Worm (Caenorhabditis elegans) whole organism, L1 larva: ENCODE results near the gene moc-5.

ENCODE experiments used
- C04F5.9 ChIP-seq: sonication (generic microtip); optimal IDR thresholded peaks from 2 replicates; lab custom pipeline; 2016; ENCODE audit warnings: missing genetic modification characterization, missing compliant biosample characterization
- C16A3.4 ChIP-seq: fragments of 150-350 bp; optimal IDR thresholded peaks from 2 replicates; lab custom pipeline; 2014; ENCODE audit warnings: missing biosample characterization, missing genetic modification characterization
- Y116A8C.19 ChIP-seq: sonication (generic microtip); optimal IDR thresholded peaks from 2 replicates; lab custom pipeline; 2016; ENCODE audit warnings: missing compliant biosample characterization, missing genetic modification characterization, borderline replicate concordance
- aha-1 ChIP-seq: fragments of 150-350 bp; optimal IDR thresholded peaks from 2 replicates; lab custom pipeline; 2014; ENCODE audit warnings: missing biosample characterization, missing genetic modification characterization
- aly-2 ChIP-seq: fragments of 150-350 bp; optimal IDR thresholded peaks from 2 replicates; lab custom pipeline; 2014; ENCODE audit warnings: missing biosample characterization, missing genetic modification characterization
- blmp-1 ChIP-seq: fragments of 150-350 bp; optimal IDR thresholded peaks from 2 replicates; lab custom pipeline; 2014; ENCODE audit warnings: missing biosample characterization, missing genetic modification characterization
- ceh-63 ChIP-seq: fragments of 200-800 bp; sonication (Bioruptor generic); optimal IDR thresholded peaks from 2 replicates; lab custom pipeline; 2018; ENCODE audit warnings: mild to moderate bottlenecking, missing genetic modification characterization, missing compliant biosample characterization
- ceh-82 ChIP-seq, 3 experiments: fragments of 150-350 bp in 1 of 3; sonication (generic microtip) in 2 of 3; optimal IDR thresholded peaks; 2 replicates each; lab custom pipeline; 2014 to 2017; ENCODE audit warnings: missing biosample characterization in 3 of 3, missing genetic modification characterization in 3 of 3
- ces-1 ChIP-seq: fragments of 150-350 bp; optimal IDR thresholded peaks from 2 replicates; lab custom pipeline; 2014; ENCODE audit warnings: missing biosample characterization, missing genetic modification reagents, missing genetic modification characterization
- dpl-1 ChIP-seq, 3 experiments: fragments of 150-350 bp in 2 of 3; sonication (generic microtip) in 1 of 3; optimal IDR thresholded peaks; 2 replicates each; lab custom pipeline; 2014 to 2017; ENCODE audit warnings: missing biosample characterization in 3 of 3, missing genetic modification characterization in 3 of 3, missing genetic modification reagents in 3 of 3
- dsc-1 ChIP-seq: sonication (generic microtip); optimal IDR thresholded peaks from 2 replicates; lab custom pipeline; 2016; ENCODE audit warnings: mild to moderate bottlenecking, missing genetic modification characterization, missing compliant biosample characterization
- efl-1 ChIP-seq, 4 experiments: fragments of 150-350 bp; optimal IDR thresholded peaks in 3 of 4; peaks in 1 of 4; 1 replicate in 1 of 4; 2 replicates in 3 of 4; lab custom pipeline; 2014; ENCODE audit warnings: missing biosample characterization in 2 of 4, missing genetic modification characterization in 2 of 4, missing genetic modification reagents in 2 of 4
- elt-2 ChIP-seq: sonication (generic microtip); optimal IDR thresholded peaks from 2 replicates; lab custom pipeline; 2016; ENCODE audit warnings: missing genetic modification characterization, mild to moderate bottlenecking, inconsistent platforms, missing compliant biosample characterization, missing genetic modification reagents
- elt-3 ChIP-seq, 6 experiments: fragments of 150-350 bp in 1 of 6; sonication (generic microtip); optimal IDR thresholded peaks; 2 replicates each; lab custom pipeline; 2017 to 2018; ENCODE audit warnings: missing biosample characterization in 6 of 6, missing genetic modification characterization in 6 of 6, inconsistent platforms in 1 of 6
- fkh-4 ChIP-seq: sonication (generic microtip); optimal IDR thresholded peaks from 2 replicates; lab custom pipeline; 2016; ENCODE audit warnings: missing compliant biosample characterization, missing genetic modification characterization, borderline replicate concordance
- fkh-8 ChIP-seq: sonication (generic microtip); optimal IDR thresholded peaks from 2 replicates; lab custom pipeline; 2016; ENCODE audit warnings: mild to moderate bottlenecking, missing genetic modification characterization, missing compliant biosample characterization
- hlh-17 ChIP-seq: fragments of 200-800 bp; sonication (Bioruptor generic); optimal IDR thresholded peaks from 2 replicates; lab custom pipeline; 2018; ENCODE audit warnings: missing genetic modification characterization, mild to moderate bottlenecking, missing compliant biosample characterization, moderate library complexity, borderline replicate concordance
- hlh-4 ChIP-seq: sonication (generic microtip); optimal IDR thresholded peaks from 2 replicates; lab custom pipeline; 2016; ENCODE audit warnings: mild to moderate bottlenecking, missing genetic modification characterization, missing compliant biosample characterization
- hpl-2 ChIP-seq: fragments of 150-350 bp; optimal IDR thresholded peaks from 2 replicates; lab custom pipeline; 2014; ENCODE audit warnings: missing biosample characterization, missing genetic modification reagents, missing genetic modification characterization
- lin-13 ChIP-seq: fragments of 150-350 bp; optimal IDR thresholded peaks from 2 replicates; lab custom pipeline; 2014; ENCODE audit warnings: missing biosample characterization, missing genetic modification reagents, missing genetic modification characterization
- lin-14 ChIP-seq: fragments of 200-800 bp; sonication (Bioruptor generic); optimal IDR thresholded peaks from 2 replicates; lab custom pipeline; 2018; ENCODE audit warnings: mild to moderate bottlenecking, missing genetic modification characterization, moderate library complexity, missing compliant biosample characterization
- lin-35 ChIP-seq, 2 experiments: fragments of 150-350 bp; optimal IDR thresholded peaks; 2 replicates each; lab custom pipeline; 2014; ENCODE audit warnings: missing biosample characterization in 2 of 2, missing genetic modification characterization in 2 of 2, missing genetic modification reagents in 2 of 2
- lin-39 ChIP-seq: fragments of 150-350 bp; optimal IDR thresholded peaks from 2 replicates; lab custom pipeline; 2014; ENCODE audit warnings: missing biosample characterization, missing genetic modification reagents, missing genetic modification characterization
- lir-3 ChIP-seq: sonication (generic microtip); optimal IDR thresholded peaks from 2 replicates; lab custom pipeline; 2016; ENCODE audit warnings: mild to moderate bottlenecking, missing genetic modification characterization, moderate library complexity, missing compliant biosample characterization; ENCODE audit not compliant: poor library complexity
- lsy-2 ChIP-seq, 2 experiments: fragments of 150-350 bp; optimal IDR thresholded peaks; 2 replicates each; lab custom pipeline; 2014; ENCODE audit warnings: missing biosample characterization in 2 of 2, missing genetic modification characterization in 2 of 2
- mdl-1 ChIP-seq, 2 experiments: fragments of 150-350 bp; optimal IDR thresholded peaks; 2 replicates each; lab custom pipeline; 2014 to 2017; ENCODE audit warnings: missing biosample characterization in 2 of 2, missing genetic modification characterization in 2 of 2, inconsistent platforms in 1 of 2
- mep-1 ChIP-seq: fragments of 150-350 bp; optimal IDR thresholded peaks from 2 replicates; lab custom pipeline; 2014; ENCODE audit warnings: missing biosample characterization, missing genetic modification characterization
- nhr-11 ChIP-seq: fragments of 150-350 bp; optimal IDR thresholded peaks from 2 replicates; lab custom pipeline; 2014; ENCODE audit warnings: missing biosample characterization, missing genetic modification characterization
- nhr-19 ChIP-seq: fragments of 200-800 bp; sonication (Bioruptor generic); conservative IDR thresholded peaks from 2 replicates; pipeline ENCODE4 v1.3.6; 2022; ENCODE audit warnings: missing genetic modification characterization, missing compliant biosample characterization
- nhr-20 ChIP-seq: sonication (generic microtip); optimal IDR thresholded peaks from 2 replicates; lab custom pipeline; 2016; ENCODE audit warnings: mild to moderate bottlenecking, missing genetic modification characterization, missing compliant biosample characterization
- nhr-28 ChIP-seq: fragments of 150-350 bp; optimal IDR thresholded peaks from 2 replicates; lab custom pipeline; 2014; ENCODE audit warnings: missing biosample characterization, missing genetic modification characterization
- nhr-47 ChIP-seq: sonication (generic microtip); optimal IDR thresholded peaks from 2 replicates; lab custom pipeline; 2016; ENCODE audit warnings: mild to moderate bottlenecking, missing genetic modification characterization, moderate library complexity, missing compliant biosample characterization
- nhr-84 ChIP-seq: sonication (generic microtip); optimal IDR thresholded peaks from 2 replicates; lab custom pipeline; 2017; ENCODE audit warnings: missing biosample characterization, missing genetic modification characterization
- nhr-85 ChIP-seq: sonication (generic microtip); peaks from one replicate; lab custom pipeline; 2016; ENCODE audit warnings: missing genetic modification characterization, inconsistent platforms, missing compliant biosample characterization
- nhr-90 ChIP-seq: sonication (generic microtip); optimal IDR thresholded peaks from 2 replicates; lab custom pipeline; 2016; ENCODE audit warnings: mild to moderate bottlenecking, missing genetic modification characterization, missing compliant biosample characterization; ENCODE audit not compliant: poor library complexity
- pqm-1 ChIP-seq: sonication (generic microtip); optimal IDR thresholded peaks from 3 replicates; lab custom pipeline; 2017; ENCODE audit warnings: missing biosample characterization, missing genetic modification characterization
- rnt-1 ChIP-seq: sonication (generic microtip); optimal IDR thresholded peaks from 2 replicates; lab custom pipeline; 2016; ENCODE audit warnings: mild to moderate bottlenecking, missing genetic modification characterization, moderate library complexity, missing compliant biosample characterization
- skn-1 ChIP-seq: fragments of 150-350 bp; optimal IDR thresholded peaks from 2 replicates; lab custom pipeline; 2014; ENCODE audit warnings: missing biosample characterization, missing genetic modification characterization
- snu-23 ChIP-seq: sonication (generic microtip); optimal IDR thresholded peaks from 2 replicates; lab custom pipeline; 2016; ENCODE audit warnings: missing genetic modification characterization, missing compliant biosample characterization
- swsn-7 ChIP-seq: sonication (generic microtip); optimal IDR thresholded peaks from 2 replicates; lab custom pipeline; 2016; ENCODE audit warnings: missing genetic modification characterization, missing compliant biosample characterization
- tbx-2 ChIP-seq: sonication (generic microtip); optimal IDR thresholded peaks from 2 replicates; lab custom pipeline; 2016; ENCODE audit warnings: missing genetic modification characterization, missing compliant biosample characterization
- tlp-1 ChIP-seq: fragments of 150-350 bp; optimal IDR thresholded peaks from 2 replicates; lab custom pipeline; 2014; ENCODE audit warnings: missing biosample characterization, missing genetic modification characterization
- unc-130 ChIP-seq: fragments of 150-350 bp; optimal IDR thresholded peaks from 2 replicates; lab custom pipeline; 2017; ENCODE audit warnings: missing biosample characterization, missing genetic modification characterization, inconsistent platforms
- unc-30 ChIP-seq: sonication (generic microtip); optimal IDR thresholded peaks from 2 replicates; lab custom pipeline; 2017; ENCODE audit warnings: missing biosample characterization, missing genetic modification characterization
- vab-15 ChIP-seq: sonication (generic microtip); optimal IDR thresholded peaks from 2 replicates; lab custom pipeline; 2017; ENCODE audit warnings: missing genotype, mild to moderate bottlenecking, missing genetic modification characterization, missing compliant biosample characterization
- xbp-1 ChIP-seq: sonication (generic microtip); optimal IDR thresholded peaks from 2 replicates; lab custom pipeline; 2016; ENCODE audit warnings: missing genetic modification characterization, missing compliant biosample characterization

The moc-5 gene

ce11 chrX:9540464-9540863 lies 25.3 kb downstream of the moc-5 start (continued):
- peak in 1 of 6 experiments; percentile 6 for TF ChIP-seq elt-3 (tag; optimal IDR thresholded peaks at IDR 0.05; lab: Kevin White, UChicago)
- TF ChIP-seq xbp-1 (tag; lab: Kevin White, UChicago): no peak
- no peak for TF ChIP-seq Y116A8C.19 (tag; lab: Kevin White, UChicago)
- TF ChIP-seq aha-1 (tag; lab: Kevin White, UChicago): no peak
- TF ChIP-seq nhr-20 (tag; lab: Kevin White, UChicago): peak; percentile 68
- no peak for TF ChIP-seq unc-130 (tag; lab: Kevin White, UChicago)
- TF ChIP-seq lin-13 (GFP tag; lab: Kevin White, UChicago): no peak

ce11 chrX:9539294-9540030 lies 26.3 kb downstream of the moc-5 start, which contains the start of gene nuc-1:
Gene nuc-1, plus strand, starts transcription at chrX:9539905.
- TF ChIP-seq nhr-47 (tag; lab: Kevin White, UChicago): no peak
- no peak for TF ChIP-seq ceh-82 (tag; optimal IDR thresholded peaks at IDR 0.05; lab: Kevin White, UChicago)
- peak; percentile 38 for TF ChIP-seq tlp-1 (tag; lab: Kevin White, UChicago)
- no peak for TF ChIP-seq unc-30 (tag; lab: Kevin White, UChicago)
- TF ChIP-seq dpl-1 (GFP tag; optimal IDR thresholded peaks at IDR 0.05; lab: Kevin White, UChicago): no peak
- TF ChIP-seq nhr-20 (tag; lab: Kevin White, UChicago): no peak
- TF ChIP-seq elt-2 (tag; lab: Kevin White, UChicago): peak; percentile 75
- TF ChIP-seq ceh-63: no peak
- peak; percentile 13 for TF ChIP-seq lin-14
- TF ChIP-seq nhr-85: peak; percentile 53
- TF ChIP-seq nhr-28: no peak
- no peak for TF ChIP-seq nhr-19 (GFP tag; lab: Robert Waterston, UW)
- TF ChIP-seq nhr-84 (tag; lab: Kevin White, UChicago): no peak
- TF ChIP-seq vab-15 (tag; lab: Kevin White, UChicago): no peak
- no peak for TF ChIP-seq pqm-1
- TF ChIP-seq C04F5.9 (tag; lab: Kevin White, UChicago): no peak
- no peak for TF ChIP-seq blmp-1
- TF ChIP-seq efl-1 (optimal IDR thresholded peaks at IDR 0.05; lab: Kevin White, UChicago): no peak
- TF ChIP-seq efl-1 (GFP tag; optimal IDR thresholded peaks at IDR 0.05 in 1 of 2; lab: Kevin White, UChicago): peak in 1 of 2 experiments; percentile 69
- no peak for TF ChIP-seq hpl-2 (GFP tag; lab: Kevin White, UChicago)
- no peak for TF ChIP-seq swsn-7
- no peak for TF ChIP-seq skn-1 (tag; lab: Kevin White, UChicago)
- TF ChIP-seq, all 84 proteins: peak for 5

- TF ChIP-seq ceh-63 (no peak), lsy-2 (tag; optimal IDR thresholded peaks at IDR 0.05; lab: Kevin White, UChicago) (peak in 1 of 2 experiments; percentile 1), fkh-4 (tag; lab: Kevin White, UChicago) (peak; percentile 2), hlh-17 (GFP tag; lab: Kevin White, UChicago) (no peak), rnt-1 (peak; percentile 1), nhr-47 (tag; lab: Kevin White, UChicago) (peak; percentile 37), mep-1 (tag; lab: Kevin White, UChicago) (peak; percentile 31), mdl-1 (tag; optimal IDR thresholded peaks at IDR 0.05; lab: Kevin White, UChicago) (peak in 1 of 2 experiments; percentile 62), hlh-4 (tag; lab: Kevin White, UChicago) (no peak), nhr-85 (peak; percentile 90), ces-1 (GFP tag; lab: Kevin White, UChicago) (no peak), dsc-1 (peak; percentile 96), fkh-8 (tag; lab: Kevin White, UChicago) (peak; percentile 62), lir-3 (tag; lab: Kevin White, UChicago) (no peak), lin-39 (tag; lab: Kevin White, UChicago) (no peak), hpl-2 (GFP tag; lab: Kevin White, UChicago) (no peak), C16A3.4 (tag; lab: Kevin White, UChicago) (no peak), nhr-11 (tag; lab: Kevin White, UChicago) (no peak), lin-35 (GFP tag; optimal IDR thresholded peaks at IDR 0.05; lab: Kevin White, UChicago) (peak in 1 of 2 experiments; percentile 38), tbx-2 (tag; lab: Kevin White, UChicago) (peak; percentile 36), blmp-1 (peak; percentile 96), aly-2 (tag; lab: Kevin White, UChicago) (no peak), nhr-90 (tag; lab: Kevin White, UChicago) (peak; percentile 17), nhr-20 (tag; lab: Kevin White, UChicago) (peak; percentile 69), snu-23 (GFP tag; lab: Kevin White, UChicago) (peak; percentile 60)
These were observed 28.1 kb downstream of the moc-5 start for ce11 chrX:9537538-9538172.
